Worm (Caenorhabditis elegans) whole organism, mixed stage, embryonic: Measurements from ENCODE around the gene T25B9.11.

ENCODE experiments used
- M03D4.4 ChIP-seq: sonication (generic microtip); optimal IDR thresholded peaks from 2 replicates; lab custom pipeline; 2017; ENCODE audit warnings: mild to moderate bottlenecking, missing genetic modification characterization, missing compliant biosample characterization
- blmp-1 ChIP-seq: fragments of 150-350 bp; optimal IDR thresholded peaks from 2 replicates; lab custom pipeline; 2014; ENCODE audit warnings: missing biosample characterization, missing genetic modification characterization
- ceh-39 ChIP-seq: fragments of 150-350 bp; optimal IDR thresholded peaks from 2 replicates; lab custom pipeline; 2014; ENCODE audit warnings: missing biosample characterization, missing genetic modification characterization
- ceh-43 ChIP-seq: fragments of 200-800 bp; sonication (Bioruptor generic); optimal IDR thresholded peaks from 2 replicates; lab custom pipeline; 2018; ENCODE audit warnings: mild to moderate bottlenecking, missing genetic modification characterization, moderate library complexity, missing compliant biosample characterization
- ceh-83 ChIP-seq: fragments of 200-800 bp; sonication (Bioruptor generic); optimal IDR thresholded peaks from 2 replicates; lab custom pipeline; 2018; ENCODE audit warnings: mild to moderate bottlenecking, missing genetic modification characterization, missing compliant biosample characterization
- ces-1 ChIP-seq: fragments of 150-350 bp; optimal IDR thresholded peaks from 2 replicates; lab custom pipeline; 2014; ENCODE audit warnings: missing biosample characterization, missing genetic modification reagents, missing genetic modification characterization
- cnd-1 ChIP-seq: fragments of 200-800 bp; sonication (Bioruptor generic); optimal IDR thresholded peaks from 2 replicates; lab custom pipeline; 2018; ENCODE audit warnings: mild to moderate bottlenecking, missing genetic modification characterization, missing compliant biosample characterization
- elt-1 ChIP-seq: sonication (generic microtip); optimal IDR thresholded peaks from 2 replicates; lab custom pipeline; 2017; ENCODE audit warnings: missing genetic modification characterization, mild to moderate bottlenecking, missing compliant biosample characterization, antibody characterized with exemption, moderate library complexity, borderline replicate concordance; ENCODE audit not compliant: insufficient read depth
- flh-1 ChIP-seq: fragments of 200-800 bp; sonication (Bioruptor generic); optimal IDR thresholded peaks from 2 replicates; lab custom pipeline; 2018; ENCODE audit warnings: mild to moderate bottlenecking, missing genetic modification characterization, moderate library complexity, missing compliant biosample characterization
- ham-2 ChIP-seq: fragments of 200-800 bp; sonication (Bioruptor generic); optimal IDR thresholded peaks from 2 replicates; lab custom pipeline; 2018; ENCODE audit warnings: mild to moderate bottlenecking, missing genetic modification characterization, missing compliant biosample characterization
- hlh-1 ChIP-seq: fragments of 150-350 bp; optimal IDR thresholded peaks from 2 replicates; lab custom pipeline; 2014; ENCODE audit warnings: missing biosample characterization, missing genetic modification reagents, missing genetic modification characterization
- lin-13 ChIP-seq: fragments of 150-350 bp; optimal IDR thresholded peaks from 2 replicates; lab custom pipeline; 2014; ENCODE audit warnings: missing biosample characterization, missing genetic modification characterization
- lin-32 ChIP-seq: fragments of 200-800 bp; sonication (Bioruptor generic); optimal IDR thresholded peaks from 2 replicates; lab custom pipeline; 2018; ENCODE audit warnings: mild to moderate bottlenecking, missing genetic modification characterization, missing compliant biosample characterization
- lsy-2 ChIP-seq: fragments of 150-350 bp; optimal IDR thresholded peaks from 2 replicates; lab custom pipeline; 2014; ENCODE audit warnings: missing biosample characterization, missing genetic modification characterization
- mab-5 ChIP-seq: fragments of 150-350 bp; optimal IDR thresholded peaks from 2 replicates; lab custom pipeline; 2014; ENCODE audit warnings: missing biosample characterization, missing genetic modification characterization
- mep-1 ChIP-seq: fragments of 150-350 bp; optimal IDR thresholded peaks from 2 replicates; lab custom pipeline; 2017; ENCODE audit warnings: missing biosample characterization, missing genetic modification reagents, missing genetic modification characterization, inconsistent platforms
- mls-2 ChIP-seq: sonication (generic microtip); optimal IDR thresholded peaks from 2 replicates; lab custom pipeline; 2016; ENCODE audit warnings: mild to moderate bottlenecking, missing genetic modification characterization, moderate library complexity, missing compliant biosample characterization
- nhr-12 ChIP-seq: fragments of 150-350 bp; optimal IDR thresholded peaks from 2 replicates; lab custom pipeline; 2014; ENCODE audit warnings: missing biosample characterization, missing genetic modification characterization
- nhr-2 ChIP-seq: fragments of 150-350 bp; optimal IDR thresholded peaks from 2 replicates; lab custom pipeline; 2014; ENCODE audit warnings: missing biosample characterization, missing genetic modification characterization
- nhr-237 ChIP-seq: fragments of 150-350 bp; optimal IDR thresholded peaks from 2 replicates; lab custom pipeline; 2014; ENCODE audit warnings: missing biosample characterization, missing genetic modification characterization
- nhr-28 ChIP-seq: fragments of 150-350 bp; optimal IDR thresholded peaks from 2 replicates; lab custom pipeline; 2014; ENCODE audit warnings: missing biosample characterization, missing genetic modification characterization
- nhr-76 ChIP-seq: sonication (generic microtip); optimal IDR thresholded peaks from 2 replicates; lab custom pipeline; 2017; ENCODE audit warnings: missing biosample characterization, missing genetic modification characterization
- pha-4 ChIP-seq: fragments of 150-350 bp; optimal IDR thresholded peaks from 2 replicates; lab custom pipeline; 2018; ENCODE audit warnings: missing biosample characterization, missing genetic modification reagents, missing genetic modification characterization
- sem-2 ChIP-seq: fragments of 200-800 bp; sonication (Bioruptor generic); optimal IDR thresholded peaks from 2 replicates; lab custom pipeline; 2018; ENCODE audit warnings: mild to moderate bottlenecking, missing genetic modification characterization, missing compliant biosample characterization
- snpc-4 ChIP-seq: fragments of 150-350 bp; optimal IDR thresholded peaks from 2 replicates; lab custom pipeline; 2014; ENCODE audit warnings: missing biosample characterization, missing genetic modification characterization
- sptf-1 ChIP-seq: sonication (generic microtip); optimal IDR thresholded peaks from 2 replicates; lab custom pipeline; 2017; ENCODE audit warnings: mild to moderate bottlenecking, missing genetic modification characterization, moderate library complexity, missing compliant biosample characterization
- tbx-8 ChIP-seq: fragments of 200-800 bp; sonication (Bioruptor generic); optimal IDR thresholded peaks from 2 replicates; lab custom pipeline; 2018; ENCODE audit warnings: mild to moderate bottlenecking, missing genetic modification characterization, moderate library complexity, missing compliant biosample characterization
- unc-120 ChIP-seq: sonication (generic microtip); optimal IDR thresholded peaks from 2 replicates; lab custom pipeline; 2017; ENCODE audit warnings: missing genetic modification characterization, missing compliant biosample characterization; ENCODE audit not compliant: poor library complexity, severe bottlenecking
- unc-62 ChIP-seq: fragments of 150-350 bp; optimal IDR thresholded peaks from 2 replicates; lab custom pipeline; 2014; ENCODE audit warnings: missing biosample characterization, missing genetic modification reagents, missing genetic modification characterization
- zip-8 ChIP-seq: fragments of 150-350 bp; optimal IDR thresholded peaks from 2 replicates; lab custom pipeline; 2014; ENCODE audit warnings: missing biosample characterization, missing genetic modification characterization

T25B9.11 gene

ce11 chrIV:10734527-10735436, 29.5 kb upstream of the T25B9.11 start, which contains the start of the genes orc-5 and cyb-1 (continued):
- no peak for TF ChIP-seq nhr-12 (tag; lab: Kevin White, UChicago)
- TF ChIP-seq M03D4.4 = no peak
- TF ChIP-seq lin-32 (GFP tag; lab: Kevin White, UChicago) = no peak
- no peak for TF ChIP-seq blmp-1
- TF ChIP-seq, all 35 proteins: peak for 10

- TF ChIP-seq nhr-76 (tag; lab: Kevin White, UChicago) (no peak), ces-1 (GFP tag; lab: Kevin White, UChicago) (no peak), lin-13 (no peak), snpc-4 (no peak), mab-5 (no peak), ceh-39 (tag; lab: Kevin White, UChicago) (no peak)
Measured at ce11 chrIV:10737011-10737553, 27.2 kb upstream of the T25B9.11 start, which contains the start of gene grl-21. Gene grl-21, plus strand, starts transcription at chrIV:10737474.

- TF ChIP-seq unc-120 (no peak), ham-2 (GFP tag; lab: Kevin White, UChicago) (no peak), pha-4 (tag; lab: Kevin White, UChicago) (no peak), mls-2 (tag; lab: Kevin White, UChicago) (no peak), tbx-8 (GFP tag; lab: Kevin White, UChicago) (no peak), nhr-28 (no peak), sptf-1 (tag; lab: Kevin White, UChicago) (no peak), nhr-12 (tag; lab: Kevin White, UChicago) (no peak), blmp-1 (no peak), lin-32 (GFP tag; lab: Kevin White, UChicago) (no peak), ceh-83 (GFP tag; lab: Kevin White, UChicago) (no peak), mab-5 (no peak), sem-2 (no peak), cnd-1 (tag; lab: Kevin White, UChicago) (no peak), elt-1 (tag; lab: Kevin White, UChicago) (no peak), lsy-2 (tag; lab: Kevin White, UChicago) (no peak), nhr-237 (no peak), snpc-4 (no peak)
Measured at ce11 chrIV:10738328-10738727, 26.0 kb upstream of the T25B9.11 start, which contains the start of gene ssp-34. Gene ssp-34, minus strand, starts transcription at chrIV:10738602.

- TF ChIP-seq hlh-1 (tag; lab: Kevin White, UChicago) (no peak), mep-1 (tag; lab: Kevin White, UChicago) (no peak), pha-4 (tag; lab: Kevin White, UChicago) (no peak)
Measured at ce11 chrIV:10744475-10744874, 19.8 kb upstream of the T25B9.11 start, which contains the start of gene T25B9.3. Gene T25B9.3, plus strand, starts transcription at chrIV:10744775.

ce11 chrIV:10745332-10745731, 19.0 kb upstream of the T25B9.11 start:
- TF ChIP-seq nhr-2 (peak; percentile 94), tbx-8 (GFP tag; lab: Kevin White, UChicago) (no peak)

- TF ChIP-seq M03D4.4 = no peak
- no peak for TF ChIP-seq lin-32 (GFP tag; lab: Kevin White, UChicago)
- no peak for TF ChIP-seq ceh-43 (GFP tag; lab: Kevin White, UChicago)
- no peak for TF ChIP-seq pha-4 (tag; lab: Kevin White, UChicago)
- TF ChIP-seq flh-1 (GFP tag; lab: Kevin White, UChicago) = no peak
- no peak for TF ChIP-seq sptf-1 (tag; lab: Kevin White, UChicago)
- TF ChIP-seq unc-62 (GFP tag; lab: Kevin White, UChicago) = no peak
- no peak for TF ChIP-seq mab-5
- TF ChIP-seq mep-1 (tag; lab: Kevin White, UChicago) = no peak
- TF ChIP-seq elt-1 (tag; lab: Kevin White, UChicago) = no peak
- TF ChIP-seq cnd-1 (tag; lab: Kevin White, UChicago) = no peak
- no peak for TF ChIP-seq nhr-2
- no peak for TF ChIP-seq sem-2
- TF ChIP-seq nhr-237 = no peak
- no peak for TF ChIP-seq hlh-1 (tag; lab: Kevin White, UChicago)
- no peak for TF ChIP-seq zip-8
- TF ChIP-seq nhr-76 (tag; lab: Kevin White, UChicago) = no peak
Measured at ce11 chrIV:10750041-10750440, 14.3 kb upstream of the T25B9.11 start, which contains the start of gene T25B9.1. Gene T25B9.1, minus strand, starts transcription at chrIV:10750141.
